Fruit fly (Drosophila melanogaster): Measurements from ENCODE around the gene Cht7.

Gene Cht7

dm6 chr3L:3054851-3055250, 51.9 kb downstream of the Cht7 start, which contains the start of gene CG16753 (continued):
- TF ChIP-seq prd (optimal IDR thresholded peaks at IDR 0.05), result no peak
- no peak for TF ChIP-seq prd (GFP tag; IDR thresholded peaks at IDR 0.05)
- peak; percentile 51 for TF ChIP-seq MESR4 (GFP tag; optimal IDR thresholded peaks at IDR 0.05)
- no peak for TF ChIP-seq Eip74EF (GFP tag; optimal IDR thresholded peaks at IDR 0.05)
- TF ChIP-seq CG10366 (GFP tag; IDR thresholded peaks at IDR 0.05), result no peak
- no peak for TF ChIP-seq slp2 (GFP tag; optimal IDR thresholded peaks at IDR 0.05)
- TF ChIP-seq mirr (GFP tag; optimal IDR thresholded peaks at IDR 0.05), result no peak
- TF ChIP-seq yki (optimal IDR thresholded peaks at IDR 0.05), result no peak
- TF ChIP-seq fu2 (GFP tag; optimal IDR thresholded peaks at IDR 0.05), result no peak
- no peak for TF ChIP-seq ind (GFP tag; optimal IDR thresholded peaks at IDR 0.05)
- TF ChIP-seq CG7372 (GFP tag; IDR thresholded peaks at IDR 0.05), result no peak
- no peak for TF ChIP-seq so (GFP tag; IDR thresholded peaks at IDR 0.05)
- TF ChIP-seq gce (GFP tag; IDR thresholded peaks at IDR 0.05), result no peak
- no peak for TF ChIP-seq bowl (GFP tag; IDR thresholded peaks at IDR 0.05)
- TF ChIP-seq CG10321 (GFP tag; IDR thresholded peaks at IDR 0.05), result no peak
- TF ChIP-seq phol (tag; optimal IDR thresholded peaks at IDR 0.05), result no peak
- no peak for TF ChIP-seq sim (GFP tag; IDR thresholded peaks at IDR 0.05)
- no peak for TF ChIP-seq Sin3A (optimal IDR thresholded peaks at IDR 0.05)
- 0 out of 2 replicates have a peak, but pooled peaks have one; percentile 19 for TF ChIP-seq inv (GFP tag; IDR thresholded peaks at IDR 0.05; ENCODE audit: partially characterized antibody)
- TF ChIP-seq ATbp (GFP tag; optimal IDR thresholded peaks at IDR 0.05), result no peak
- no peak for TF ChIP-seq CG9932 (GFP tag; IDR thresholded peaks at IDR 0.05)
- no peak for TF ChIP-seq CG4328 (GFP tag; optimal IDR thresholded peaks at IDR 0.05)
- TF ChIP-seq CG14860 (GFP tag; IDR thresholded peaks at IDR 0.05; ENCODE audit: partially characterized antibody), result peak; percentile 64
- no peak for TF ChIP-seq CG3726 (GFP tag; IDR thresholded peaks at IDR 0.05)
- TF ChIP-seq az2 (GFP tag; optimal IDR thresholded peaks at IDR 0.05), result no peak
- TF ChIP-seq CG12155 (GFP tag; optimal IDR thresholded peaks at IDR 0.05), result no peak
- TF ChIP-seq CG18619 (GFP tag; optimal IDR thresholded peaks at IDR 0.05), result no peak
- TF ChIP-seq CG10147 (GFP tag; optimal IDR thresholded peaks at IDR 0.05), result no peak
- TF ChIP-seq Fer1 (GFP tag; optimal IDR thresholded peaks at IDR 0.05), result peak; percentile 7
- peak; percentile 98 for TF ChIP-seq Dp (GFP tag; optimal IDR thresholded peaks at IDR 0.05)
- TF ChIP-seq CG14667 (GFP tag; IDR thresholded peaks at IDR 0.05), result no peak
- TF ChIP-seq CG3847 (GFP tag; IDR thresholded peaks at IDR 0.05), result no peak
- TF ChIP-seq Optix (GFP tag; IDR thresholded peaks at IDR 0.05), result no peak
- no peak for TF ChIP-seq CG17385 (GFP tag; optimal IDR thresholded peaks at IDR 0.05)
- peak; percentile 88 for TF ChIP-seq otp (GFP tag; IDR thresholded peaks at IDR 0.05)
- TF ChIP-seq HmgZ (tag; optimal IDR thresholded peaks at IDR 0.05), result peak; percentile 42
- TF ChIP-seq CG11247 (GFP tag; IDR thresholded peaks at IDR 0.05), result no peak
- no peak for TF ChIP-seq CG12219 (GFP tag; optimal IDR thresholded peaks at IDR 0.05)
- no peak for TF ChIP-seq MTF-1 (GFP tag; optimal IDR thresholded peaks at IDR 0.05; ENCODE audit: borderline replicate concordance)
- TF ChIP-seq croc (GFP tag; conservative IDR thresholded peaks at IDR 0.05), result no peak
- TF ChIP-seq fd96Cb (tag; optimal IDR thresholded peaks at IDR 0.05), result no peak
- peak; percentile 86 for TF ChIP-seq exex (tag; optimal IDR thresholded peaks at IDR 0.05)
- TF ChIP-seq Spps (tag; optimal IDR thresholded peaks at IDR 0.05), result no peak
- TF ChIP-seq CG17186 (GFP tag; optimal IDR thresholded peaks at IDR 0.05), result no peak

- TF ChIP-seq Pdp1 (GFP tag; optimal IDR thresholded peaks at IDR 0.05), result peak in 1 of 2 experiments; percentile 11
- no peak for TF ChIP-seq Oli (tag; optimal IDR thresholded peaks at IDR 0.05)
- TF ChIP-seq Vsx1 (GFP tag; optimal IDR thresholded peaks at IDR 0.05), result no peak
- TF ChIP-seq sug (tag; optimal IDR thresholded peaks at IDR 0.05), result peak; percentile 96
- peak; percentile 45 for TF ChIP-seq grn (GFP tag; optimal IDR thresholded peaks at IDR 0.05)
Measured at dm6 chr3L:3054099-3054498, 52.7 kb downstream of the Cht7 start.

All from whole organism, embryonic.